Fruit fly (Drosophila melanogaster) whole organism, prepupa: ENCODE results near the gene CtsF.

Experiments used
- CG10631 ChIP-seq: fragments of 200-800 bp; sonication (Bioruptor generic); optimal IDR thresholded peaks from 2 replicates; lab custom pipeline; 2016; ENCODE audit warnings: missing biosample characterization, missing genetic modification characterization
- CG1621 ChIP-seq: fragments of 200-800 bp; sonication (Bioruptor generic); optimal IDR thresholded peaks from 3 replicates; lab custom pipeline; 2018; ENCODE audit warnings: missing biosample characterization, mild to moderate bottlenecking, missing genetic modification characterization
- CG16779 ChIP-seq: fragments of 200-800 bp; sonication (Bioruptor generic); optimal IDR thresholded peaks from 3 replicates; lab custom pipeline; 2017; ENCODE audit warnings: missing biosample characterization, mild to moderate bottlenecking, missing genetic modification characterization
- CG31627 ChIP-seq: fragments of 200-800 bp; sonication (Bioruptor generic); optimal IDR thresholded peaks from 3 replicates; lab custom pipeline; 2016; ENCODE audit warnings: missing biosample characterization, missing genetic modification characterization
- CG4318 ChIP-seq: fragments of 200-800 bp; sonication (Bioruptor generic); optimal IDR thresholded peaks from 3 replicates; lab custom pipeline; 2017; ENCODE audit warnings: missing biosample characterization, mild to moderate bottlenecking, missing genetic modification characterization
- CG6163 ChIP-seq: fragments of 200-800 bp; sonication (Bioruptor generic); IDR thresholded peaks from 3 replicates; pipeline ENCODE4 v1.3.6; 2022; ENCODE audit warnings: missing biosample characterization, missing genetic modification characterization
- CG6854 ChIP-seq: fragments of 200-800 bp; sonication (Bioruptor generic); optimal IDR thresholded peaks from 2 replicates; lab custom pipeline; 2017; ENCODE audit warnings: missing biosample characterization, mild to moderate bottlenecking, missing genetic modification characterization
- CG7368 ChIP-seq: fragments of 200-800 bp; sonication (Bioruptor generic); optimal IDR thresholded peaks from 3 replicates; lab custom pipeline; 2016; ENCODE audit warnings: missing biosample characterization, missing genetic modification characterization
- Hr39 ChIP-seq: fragments of 200-800 bp; sonication (Bioruptor generic); optimal IDR thresholded peaks from 2 replicates; lab custom pipeline; 2016; ENCODE audit warnings: missing biosample characterization, missing genetic modification characterization
- Sox102F ChIP-seq: fragments of 200-800 bp; sonication (Bioruptor generic); optimal IDR thresholded peaks from 2 replicates; lab custom pipeline; 2016; ENCODE audit warnings: missing biosample characterization, mild to moderate bottlenecking, missing genetic modification characterization
- acj6 ChIP-seq: fragments of 200-800 bp; sonication (Bioruptor generic); optimal IDR thresholded peaks from 3 replicates; lab custom pipeline; 2016; ENCODE audit warnings: missing biosample characterization, missing genetic modification characterization
- pdm3 ChIP-seq: fragments of 200-800 bp; sonication (Bioruptor generic); optimal IDR thresholded peaks from 3 replicates; lab custom pipeline; 2016; ENCODE audit warnings: missing biosample characterization, missing genetic modification characterization
- topi ChIP-seq: fragments of 200-800 bp; sonication (Bioruptor generic); optimal IDR thresholded peaks from 3 replicates; lab custom pipeline; 2016; ENCODE audit warnings: missing biosample characterization, missing genetic modification characterization
- vri ChIP-seq: fragments of 200-800 bp; sonication (Bioruptor generic); optimal IDR thresholded peaks from 3 replicates; lab custom pipeline; 2016; ENCODE audit warnings: missing biosample characterization, mild to moderate bottlenecking, missing genetic modification characterization

- no peak for TF ChIP-seq CG16779
- TF ChIP-seq CG6854 (GFP tag; lab: Kevin White, UChicago): no peak
- no peak for TF ChIP-seq topi (GFP tag; lab: Kevin White, UChicago)
- no peak for TF ChIP-seq CG6163 (GFP tag; lab: Robert Waterston, UW)
- no peak for TF ChIP-seq CG1621 (tag; lab: Kevin White, UChicago)
- no peak for TF ChIP-seq pdm3
- TF ChIP-seq CG4318 (GFP tag; lab: Kevin White, UChicago): no peak
- no peak for TF ChIP-seq Hr39
- TF ChIP-seq acj6: no peak
- TF ChIP-seq CG31627 (GFP tag; lab: Kevin White, UChicago): no peak
- TF ChIP-seq CG7368 (GFP tag; lab: Kevin White, UChicago): no peak
- no peak for TF ChIP-seq CG10631 (GFP tag; lab: Kevin White, UChicago)
- no peak for TF ChIP-seq Sox102F (GFP tag; lab: Kevin White, UChicago)
- no peak for TF ChIP-seq vri (GFP tag; lab: Kevin White, UChicago)
Observed at dm6 chr3R:5286918-5287636, 35.5 kb upstream of the CtsF start.
